Fruit fly (Drosophila melanogaster) whole organism, embryonic: ENCODE measurements around the gene CHOp24.

Source experiments
- ATbp ChIP-seq: fragments of 200-800 bp; sonication (Bioruptor generic); optimal IDR thresholded peaks from 2 replicates; lab custom pipeline; 2017; ENCODE audit warnings: missing biosample characterization, mild to moderate bottlenecking, missing genetic modification characterization, missing genetic modification reagents
- Ada2b ChIP-seq: fragments of 200-800 bp; sonication (Bioruptor generic); IDR thresholded peaks from 2 replicates; pipeline ENCODE4 v1.3.6; 2022; ENCODE audit warnings: missing biosample characterization, missing genetic modification characterization
- CG10147 ChIP-seq: fragments of 200-800 bp; sonication (Bioruptor generic); optimal IDR thresholded peaks from 2 replicates; lab custom pipeline; 2019; ENCODE audit warnings: missing biosample characterization, mild to moderate bottlenecking, missing genetic modification characterization, moderate library complexity
- CG11085 ChIP-seq: fragments of 200-800 bp; sonication (Bioruptor generic); IDR thresholded peaks from 2 replicates; pipeline ENCODE4 v1.3.6; 2022; ENCODE audit warnings: missing biosample characterization, missing genetic modification characterization
- CG12219 ChIP-seq: fragments of 200-800 bp; sonication (Bioruptor generic); optimal IDR thresholded peaks from 3 replicates; lab custom pipeline; 2018; ENCODE audit warnings: missing biosample characterization, mild to moderate bottlenecking, missing genetic modification characterization
- CG14050 ChIP-seq: fragments of 200-800 bp; sonication (Bioruptor generic); IDR thresholded peaks from 3 replicates; pipeline ENCODE4 v1.3.6; 2022; ENCODE audit warnings: missing biosample characterization, missing genetic modification characterization
- CG15514 ChIP-seq: fragments of 200-800 bp; sonication (Bioruptor generic); optimal IDR thresholded peaks from 3 replicates; lab custom pipeline; 2017; ENCODE audit warnings: missing biosample characterization, missing genetic modification characterization, mild to moderate bottlenecking, moderate library complexity, missing genetic modification reagents
- CG1792 ChIP-seq: fragments of 200-800 bp; sonication (Bioruptor generic); optimal IDR thresholded peaks from 2 replicates; lab custom pipeline; 2016; ENCODE audit warnings: missing biosample characterization, missing genetic modification characterization
- CG18764 ChIP-seq: fragments of 200-800 bp; sonication (Bioruptor generic); optimal IDR thresholded peaks from 3 replicates; lab custom pipeline; 2016; ENCODE audit warnings: missing biosample characterization, missing genetic modification characterization
- CG2120 ChIP-seq: fragments of 200-800 bp; sonication (Bioruptor generic); optimal IDR thresholded peaks from 3 replicates; lab custom pipeline; 2016; ENCODE audit warnings: missing biosample characterization, missing genetic modification characterization
- CG33557 ChIP-seq: fragments of 200-800 bp; sonication (Bioruptor generic); optimal IDR thresholded peaks from 2 replicates; lab custom pipeline; 2019; ENCODE audit warnings: missing biosample characterization, mild to moderate bottlenecking, missing genetic modification characterization, moderate library complexity
- CG3407 ChIP-seq: fragments of 200-800 bp; sonication (Bioruptor generic); optimal IDR thresholded peaks from 2 replicates; lab custom pipeline; 2018; ENCODE audit warnings: missing biosample characterization, mild to moderate bottlenecking, missing genetic modification characterization
- CG3726 ChIP-seq: fragments of 200-800 bp; sonication (Bioruptor generic); IDR thresholded peaks from 3 replicates; pipeline ENCODE4, ENCODE4 v1.3.6; 2022; ENCODE audit warnings: missing biosample characterization, missing genetic modification characterization
- CG4854 ChIP-seq: fragments of 200-800 bp; sonication (Bioruptor generic); optimal IDR thresholded peaks from 2 replicates; lab custom pipeline; 2016; ENCODE audit warnings: missing biosample characterization, missing genetic modification characterization, inconsistent platforms
- CG6854 ChIP-seq: fragments of 200-800 bp; sonication (Bioruptor generic); optimal IDR thresholded peaks from 3 replicates; lab custom pipeline; 2017; ENCODE audit warnings: missing biosample characterization, mild to moderate bottlenecking, missing genetic modification characterization
- CG7745 ChIP-seq: fragments of 200-800 bp; sonication (Bioruptor generic); optimal IDR thresholded peaks from 2 replicates; lab custom pipeline; 2018; ENCODE audit warnings: missing biosample characterization, mild to moderate bottlenecking, missing genetic modification characterization, moderate library complexity
- CG8924 ChIP-seq: fragments of 200-800 bp; optimal IDR thresholded peaks from 3 replicates; lab custom pipeline; 2019; ENCODE audit warnings: missing biosample characterization, mild to moderate bottlenecking, missing genetic modification characterization, moderate library complexity
- Camta ChIP-seq: fragments of 200-800 bp; sonication (Bioruptor generic); optimal IDR thresholded peaks from 2 replicates; lab custom pipeline; 2016; ENCODE audit warnings: missing biosample characterization, missing genetic modification characterization
- D19A ChIP-seq: fragments of 200-800 bp; optimal IDR thresholded peaks from 3 replicates; lab custom pipeline; 2019; ENCODE audit warnings: missing biosample characterization, mild to moderate bottlenecking, missing genetic modification characterization, moderate library complexity
- Deaf1 ChIP-seq: fragments of 200-800 bp; optimal IDR thresholded peaks from 3 replicates; lab custom pipeline; 2019; ENCODE audit warnings: missing biosample characterization, mild to moderate bottlenecking, missing genetic modification characterization, moderate library complexity
- Doc2 ChIP-seq: fragments of 200-800 bp; sonication (Bioruptor generic); IDR thresholded peaks from 2 replicates; pipeline ENCODE4 v1.3.6; 2022; ENCODE audit warnings: missing biosample characterization, missing genetic modification characterization
- Meics ChIP-seq: fragments of 200-800 bp; sonication (Bioruptor generic); optimal IDR thresholded peaks from 2 replicates; lab custom pipeline; 2017; ENCODE audit warnings: missing biosample characterization, mild to moderate bottlenecking, missing genetic modification characterization
- Neu2 ChIP-seq: fragments of 200-800 bp; sonication (Bioruptor generic); optimal IDR thresholded peaks from 3 replicates; lab custom pipeline; 2016; ENCODE audit warnings: missing biosample characterization, missing genetic modification characterization, borderline replicate concordance
- Sox100B ChIP-seq: fragments of 200-800 bp; sonication (Bioruptor generic); optimal IDR thresholded peaks from 3 replicates; lab custom pipeline; 2018; ENCODE audit warnings: missing biosample characterization, mild to moderate bottlenecking, missing genetic modification characterization
- Sox102F ChIP-seq: fragments of 200-800 bp; sonication (Bioruptor generic); optimal IDR thresholded peaks from 2 replicates; lab custom pipeline; 2018; ENCODE audit warnings: missing biosample characterization, mild to moderate bottlenecking, missing genetic modification characterization, moderate library complexity
- Sry-β ChIP-seq: fragments of 200-800 bp; sonication (Bioruptor generic); optimal IDR thresholded peaks from 2 replicates; lab custom pipeline; 2018; ENCODE audit warnings: missing biosample characterization, mild to moderate bottlenecking, missing genetic modification characterization, moderate library complexity
- Ssrp ChIP-seq: fragments of 200-800 bp; sonication (Bioruptor generic); optimal IDR thresholded peaks from 2 replicates; lab custom pipeline; 2018; ENCODE audit warnings: missing biosample characterization, mild to moderate bottlenecking, missing genetic modification characterization, moderate library complexity
- YL-1 ChIP-seq: fragments of 200-800 bp; sonication (Bioruptor generic); optimal IDR thresholded peaks from 3 replicates; lab custom pipeline; 2017; ENCODE audit warnings: missing biosample characterization, mild to moderate bottlenecking, missing genetic modification characterization
- ase ChIP-seq: fragments of 200-800 bp; sonication (Bioruptor generic); IDR thresholded peaks from 3 replicates; pipeline ENCODE4 v1.3.6; 2022; ENCODE audit warnings: missing biosample characterization, missing genetic modification characterization
- chif ChIP-seq, 2 experiments: fragments of 200-800 bp; sonication (Bioruptor generic); optimal IDR thresholded peaks; 3 replicates each; lab custom pipeline; 2016; ENCODE audit warnings: missing biosample characterization in 2 of 2, missing genetic modification characterization in 2 of 2
- ci ChIP-seq: fragments of 200-800 bp; sonication (Bioruptor generic); IDR thresholded peaks from 3 replicates; pipeline ENCODE4 v1.3.6; 2022; ENCODE audit warnings: missing biosample characterization, missing genetic modification characterization
- da ChIP-seq: fragments of 200-800 bp; sonication (Bioruptor generic); optimal IDR thresholded peaks from 2 replicates; lab custom pipeline; 2016; ENCODE audit warnings: missing biosample characterization, missing genetic modification characterization
- dan ChIP-seq: fragments of 200-800 bp; sonication (Bioruptor generic); IDR thresholded peaks from 2 replicates; pipeline ENCODE4 v1.3.6; 2022; ENCODE audit warnings: missing biosample characterization, missing genetic modification characterization
- disco-r ChIP-seq: fragments of 200-800 bp; sonication (Bioruptor generic); optimal IDR thresholded peaks from 2 replicates; lab custom pipeline; 2016; ENCODE audit warnings: missing biosample characterization, missing genetic modification characterization
- dpn ChIP-seq, 2 experiments: fragments of 200-800 bp; sonication (Bioruptor generic); optimal IDR thresholded peaks; 3 replicates each; lab custom pipeline; 2016; ENCODE audit warnings: missing biosample characterization in 2 of 2, missing genetic modification characterization in 2 of 2
- en ChIP-seq: fragments of 200-800 bp; sonication (Bioruptor generic); optimal IDR thresholded peaks from 2 replicates; lab custom pipeline; 2016; ENCODE audit warnings: missing biosample characterization, missing genetic modification characterization
- gfzf ChIP-seq: fragments of 200-800 bp; sonication (Bioruptor generic); optimal IDR thresholded peaks from 2 replicates; lab custom pipeline; 2016; ENCODE audit warnings: missing biosample characterization, mild to moderate bottlenecking, missing genetic modification characterization, moderate library complexity
- ind ChIP-seq: fragments of 200-800 bp; sonication (Bioruptor generic); optimal IDR thresholded peaks from 3 replicates; lab custom pipeline; 2016; ENCODE audit warnings: missing biosample characterization, missing genetic modification characterization
- kay ChIP-seq: fragments of 200-800 bp; sonication (Bioruptor generic); optimal IDR thresholded peaks from 2 replicates; lab custom pipeline; 2016; ENCODE audit warnings: missing biosample characterization, missing genetic modification characterization
- ken ChIP-seq: fragments of 200-800 bp; sonication (Bioruptor generic); IDR thresholded peaks from 3 replicates; pipeline ENCODE4 v1.3.6; 2022; ENCODE audit warnings: missing biosample characterization, missing genetic modification characterization
- lbe ChIP-seq: fragments of 200-800 bp; sonication (Bioruptor generic); optimal IDR thresholded peaks from 2 replicates; lab custom pipeline; 2016; ENCODE audit warnings: missing biosample characterization, mild to moderate bottlenecking, missing genetic modification characterization
- pho ChIP-seq: fragments of 200-800 bp; sonication (Bioruptor generic); optimal IDR thresholded peaks from 2 replicates; lab custom pipeline; 2016; ENCODE audit warnings: missing biosample characterization, missing genetic modification characterization
- pum ChIP-seq: fragments of 200-800 bp; sonication (Bioruptor generic); optimal IDR thresholded peaks from 2 replicates; lab custom pipeline; 2016; ENCODE audit warnings: missing biosample characterization, missing genetic modification characterization
- repo ChIP-seq: fragments of 200-800 bp; sonication (Bioruptor generic); optimal IDR thresholded peaks from 2 replicates; lab custom pipeline; 2016; ENCODE audit warnings: missing biosample characterization, missing genetic modification characterization
- slp2 ChIP-seq: fragments of 200-800 bp; sonication (Bioruptor generic); optimal IDR thresholded peaks from 2 replicates; lab custom pipeline; 2016; ENCODE audit warnings: missing biosample characterization, missing genetic modification characterization
- so ChIP-seq: fragments of 200-800 bp; sonication (Bioruptor generic); IDR thresholded peaks from 3 replicates; pipeline ENCODE4 v1.3.6; 2022; ENCODE audit warnings: missing biosample characterization, missing genetic modification characterization
- tll ChIP-seq, 2 experiments: fragments of 200-800 bp in 1 of 2; fragments of >200 bp in 1 of 2; sonication (Bioruptor generic) in 1 of 2; optimal IDR thresholded peaks; 2 replicates each; lab custom pipeline; 2017 to 2019; ENCODE audit warnings: missing biosample characterization in 2 of 2, missing genetic modification characterization in 2 of 2, mild to moderate bottlenecking in 1 of 2, moderate library complexity in 1 of 2
- ttk ChIP-seq: fragments of 200-800 bp; sonication (Bioruptor generic); IDR thresholded peaks from 2 replicates; pipeline ENCODE4 v2.1.2; 2022; ENCODE audit warnings: missing biosample characterization, missing genetic modification characterization
- twi ChIP-seq: fragments of 200-800 bp; optimal IDR thresholded peaks from 2 replicates; lab custom pipeline; 2019; ENCODE audit warnings: missing biosample characterization, mild to moderate bottlenecking, missing genetic modification characterization, moderate library complexity
- wdn ChIP-seq: fragments of 200-800 bp; sonication (Bioruptor generic); IDR thresholded peaks from 2 replicates; pipeline ENCODE4 v1.3.6; 2022; ENCODE audit warnings: missing biosample characterization, missing genetic modification characterization
- zfh1 ChIP-seq: fragments of 200-800 bp; sonication (Bioruptor generic); IDR thresholded peaks from 3 replicates; pipeline ENCODE4 v1.3.6; 2022; ENCODE audit warnings: missing biosample characterization, missing genetic modification characterization

The CHOp24 gene

dm6 chrX:4529909-4530308 is 10.8 kb upstream of the CHOp24 start, which contains the start of gene CG3556 (continued):
- TF ChIP-seq pho (GFP tag; lab: Kevin White, UChicago): peak; percentile 46
- TF ChIP-seq Camta (GFP tag; lab: Kevin White, UChicago): no peak
- peak; percentile 44 for TF ChIP-seq CG2120
- peak; percentile 37 to 42 for TF ChIP-seq dpn (GFP tag; optimal IDR thresholded peaks at IDR 0.05; lab: Kevin White, UChicago)
- TF ChIP-seq CG11085 (GFP tag; lab: Robert Waterston, UW): no peak
- no peak for TF ChIP-seq dan (GFP tag; lab: Robert Waterston, UW)
- TF ChIP-seq repo (GFP tag; lab: Kevin White, UChicago): no peak
- no peak for TF ChIP-seq CG3726 (GFP tag; lab: Robert Waterston, UW)
- 0 out of 3 replicates have a peak, but pooled peaks have one; percentile 12 for TF ChIP-seq CG14050 (GFP tag; lab: Robert Waterston, UW)
- no peak for TF ChIP-seq en (GFP tag; lab: Kevin White, UChicago)
- peak; percentile 47; the same call in 1 of the 2 replicates for TF ChIP-seq ttk (GFP tag; lab: Robert Waterston, UW)
- TF ChIP-seq Doc2 (GFP tag; lab: Robert Waterston, UW): no peak
- TF ChIP-seq da (GFP tag; lab: Kevin White, UChicago): no peak
- TF ChIP-seq Ssrp (tag; lab: Kevin White, UChicago): peak; percentile 5
- no peak for TF ChIP-seq Ada2b (GFP tag; lab: Robert Waterston, UW)
- peak; percentile 78 for TF ChIP-seq CG15514 (GFP tag; lab: Kevin White, UChicago)
- TF ChIP-seq ATbp (GFP tag; lab: Kevin White, UChicago): no peak
- no peak for TF ChIP-seq CG6854 (GFP tag; lab: Kevin White, UChicago)
- TF ChIP-seq ci (GFP tag; lab: Robert Waterston, UW): peak; percentile 88
- peak; percentile 59; the same call in 2 of the 3 replicates for TF ChIP-seq ase (GFP tag; lab: Robert Waterston, UW)
- TF ChIP-seq pum (GFP tag; lab: Kevin White, UChicago): peak; percentile 26
- TF ChIP-seq disco-r (GFP tag; lab: Kevin White, UChicago): peak; percentile 10
- no peak for TF ChIP-seq lbe (GFP tag; lab: Kevin White, UChicago)
- no peak for TF ChIP-seq Sry-β (GFP tag; lab: Kevin White, UChicago)
- TF ChIP-seq wdn: no peak
- TF ChIP-seq twi (tag; lab: Kevin White, UChicago): no peak
- no peak for TF ChIP-seq Sox102F (GFP tag; lab: Kevin White, UChicago)
- TF ChIP-seq CG18764 (GFP tag; lab: Kevin White, UChicago): peak; percentile 22
- TF ChIP-seq gfzf (GFP tag; lab: Kevin White, UChicago): peak; percentile 76
- TF ChIP-seq CG33557 (GFP tag; lab: Kevin White, UChicago): no peak
- TF ChIP-seq Deaf1 (tag; lab: Kevin White, UChicago): no peak
- peak; percentile 33 for TF ChIP-seq CG4854 (GFP tag; lab: Kevin White, UChicago)
- TF ChIP-seq chif (GFP tag; optimal IDR thresholded peaks at IDR 0.05; lab: Kevin White, UChicago): peak in 1 of 2 experiments; percentile 64
- TF ChIP-seq kay (GFP tag; lab: Kevin White, UChicago): no peak
- 0 out of 3 replicates have a peak, but pooled peaks have one; percentile 30 for TF ChIP-seq so (GFP tag; lab: Robert Waterston, UW)
- no peak for TF ChIP-seq CG8924 (tag; lab: Kevin White, UChicago)
- TF ChIP-seq D19A: no peak
- no peak for TF ChIP-seq Meics (GFP tag; lab: Kevin White, UChicago)
- peak; percentile 63; the same call in 2 of the 3 replicates for TF ChIP-seq ken (GFP tag; lab: Robert Waterston, UW)
- peak; percentile 3 for TF ChIP-seq slp2 (GFP tag; lab: Kevin White, UChicago)
- no peak for TF ChIP-seq Neu2
- peak; percentile 30 for TF ChIP-seq CG1792 (GFP tag; lab: Kevin White, UChicago)
- no peak for TF ChIP-seq CG12219
- TF ChIP-seq CG10147 (GFP tag; lab: Kevin White, UChicago): no peak
- TF ChIP-seq CG3407 (GFP tag; lab: Kevin White, UChicago): peak; percentile 34
- peak; percentile 74 for TF ChIP-seq zfh1
- TF ChIP-seq Sox100B (GFP tag; lab: Kevin White, UChicago): no peak
- no peak for TF ChIP-seq tll (GFP tag; optimal IDR thresholded peaks at IDR 0.05; lab: Kevin White, UChicago)
- no peak for TF ChIP-seq CG7745 (tag; lab: Kevin White, UChicago)
- TF ChIP-seq ind (GFP tag; lab: Kevin White, UChicago): peak; percentile 12
- no peak for TF ChIP-seq YL-1 (GFP tag; lab: Kevin White, UChicago)
